Worm (Caenorhabditis elegans) whole organism, L3 larva: ENCODE data around the gene F41E6.15.

Source experiments
- elt-2 ChIP-seq: sonication (generic microtip); optimal IDR thresholded peaks from 2 replicates; lab custom pipeline; 2016; ENCODE audit warnings: missing genetic modification reagents, mild to moderate bottlenecking, missing genetic modification characterization, missing compliant biosample characterization
- ztf-11 ChIP-seq: fragments of 150-350 bp; optimal IDR thresholded peaks from 2 replicates; lab custom pipeline; 2014; ENCODE audit warnings: missing biosample characterization, missing genetic modification characterization

DNA sequence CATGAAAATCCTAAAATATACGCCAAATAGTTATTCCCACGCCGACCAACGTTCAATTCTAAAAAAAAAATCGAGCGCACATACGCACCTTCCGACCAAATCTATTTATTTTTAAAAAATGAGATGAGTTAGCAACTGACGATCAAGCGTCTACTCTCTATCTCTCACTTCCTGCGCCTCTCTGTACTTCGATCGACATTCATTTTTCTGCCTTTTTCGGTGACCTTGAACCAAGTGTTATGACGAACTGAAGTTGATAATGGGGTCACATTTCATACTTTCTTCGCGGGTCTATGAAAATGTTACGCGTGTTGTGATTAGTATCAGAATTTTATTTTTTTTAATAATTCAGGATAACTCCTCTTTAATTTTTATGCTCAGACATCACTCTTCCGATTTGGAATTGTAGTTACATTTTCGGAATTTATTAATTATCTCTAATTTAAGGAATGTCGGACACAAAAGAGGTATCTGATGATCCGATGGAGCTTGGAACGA lies 4.9 kb upstream of the F41E6.15 start, which contains the start of gene smk-1:
- TF ChIP-seq ztf-11 (tag; lab: Kevin White, UChicago): no peak
- TF ChIP-seq elt-2 (tag; lab: Kevin White, UChicago): no peak
